Worm (Caenorhabditis elegans) whole organism, young adult: Measurements from ENCODE around the gene sre-1.

ENCODE experiments used
- D2030.7 ChIP-seq: fragments of 200-800 bp; sonication (Bioruptor generic); IDR thresholded peaks from 2 replicates; pipeline ENCODE4 v1.3.6; 2022; ENCODE audit warnings: missing genetic modification reagents, missing genetic modification characterization, missing compliant biosample characterization
- F22D6.2 ChIP-seq: sonication (generic microtip); optimal IDR thresholded peaks from 2 replicates; lab custom pipeline; 2016; ENCODE audit warnings: mild to moderate bottlenecking, missing genetic modification characterization, missing compliant biosample characterization
- F23B12.7 ChIP-seq: sonication (generic microtip); optimal IDR thresholded peaks from 2 replicates; lab custom pipeline; 2017; ENCODE audit warnings: missing genetic modification characterization, mild to moderate bottlenecking, missing compliant biosample characterization, antibody characterized with exemption, moderate library complexity; ENCODE audit not compliant: insufficient read depth
- F33H1.4 ChIP-seq: fragments of 200-800 bp; sonication (Bioruptor generic); IDR thresholded peaks from 2 replicates; pipeline ENCODE4 v1.3.6; 2022; ENCODE audit warnings: missing genetic modification reagents, missing genetic modification characterization, missing compliant biosample characterization
- F49E8.2 ChIP-seq: sonication (generic microtip); optimal IDR thresholded peaks from 3 replicates; lab custom pipeline; 2017; ENCODE audit warnings: missing genetic modification characterization, mild to moderate bottlenecking, missing compliant biosample characterization, antibody characterized with exemption, moderate library complexity; ENCODE audit not compliant: insufficient read depth
- F52B5.7 ChIP-seq: sonication (generic microtip); optimal IDR thresholded peaks from 2 replicates; lab custom pipeline; 2016; ENCODE audit warnings: mild to moderate bottlenecking, missing genetic modification characterization, missing compliant biosample characterization
- F55B11.4 ChIP-seq: sonication (generic microtip); optimal IDR thresholded peaks from 2 replicates; lab custom pipeline; 2016; ENCODE audit warnings: missing compliant biosample characterization, missing genetic modification characterization, borderline replicate concordance; ENCODE audit not compliant: insufficient read depth
- F57C9.4 ChIP-seq: sonication (generic microtip); optimal IDR thresholded peaks from 2 replicates; lab custom pipeline; 2017; ENCODE audit warnings: mild to moderate bottlenecking, missing genetic modification characterization, missing compliant biosample characterization
- Y53F4B.3 ChIP-seq: fragments of 200-800 bp; sonication (Bioruptor generic); IDR thresholded peaks from 2 replicates; pipeline ENCODE4 v1.3.6; 2022; ENCODE audit warnings: missing genetic modification reagents, missing genetic modification characterization, missing compliant biosample characterization
- ZK185.1 ChIP-seq: sonication (generic microtip); optimal IDR thresholded peaks from 2 replicates; lab custom pipeline; 2016; ENCODE audit warnings: mild to moderate bottlenecking, missing genetic modification characterization, missing compliant biosample characterization; ENCODE audit not compliant: poor library complexity, severe bottlenecking
- aptf-2 ChIP-seq: fragments of 200-800 bp; sonication (Bioruptor generic); conservative IDR thresholded peaks from 2 replicates; pipeline ENCODE4 v1.3.6; 2022; ENCODE audit warnings: missing genetic modification reagents, missing genetic modification characterization, missing compliant biosample characterization
- aptf-3 ChIP-seq: fragments of 200-800 bp; sonication (Bioruptor generic); IDR thresholded peaks from 2 replicates; pipeline ENCODE4 v1.3.6; 2022; ENCODE audit warnings: missing genetic modification characterization, missing compliant biosample characterization
- atf-7 ChIP-seq: sonication (generic microtip); optimal IDR thresholded peaks from 2 replicates; lab custom pipeline; 2017; ENCODE audit warnings: mild to moderate bottlenecking, missing genetic modification characterization, missing compliant biosample characterization
- bed-1 ChIP-seq: fragments of 200-800 bp; sonication (Bioruptor generic); IDR thresholded peaks from 2 replicates; pipeline ENCODE4 v1.3.6; 2022; ENCODE audit warnings: missing genetic modification reagents, missing genetic modification characterization, missing compliant biosample characterization
- ceh-27 ChIP-seq: fragments of 200-800 bp; sonication (Bioruptor generic); optimal IDR thresholded peaks from 2 replicates; lab custom pipeline; 2018; ENCODE audit warnings: mild to moderate bottlenecking, missing genetic modification characterization, moderate library complexity, missing compliant biosample characterization
- ceh-40 ChIP-seq: fragments of 200-800 bp; sonication (Bioruptor generic); IDR thresholded peaks from 2 replicates; pipeline ENCODE4 v1.3.6; 2022; ENCODE audit warnings: missing genetic modification characterization, missing compliant biosample characterization
- ceh-91 ChIP-seq: fragments of 200-800 bp; sonication (Bioruptor generic); IDR thresholded peaks from 2 replicates; pipeline ENCODE4 v1.3.6; 2022; ENCODE audit warnings: missing genetic modification reagents, missing genetic modification characterization, missing compliant biosample characterization
- chd-7 ChIP-seq: sonication (generic microtip); optimal IDR thresholded peaks from 2 replicates; lab custom pipeline; 2016; ENCODE audit warnings: mild to moderate bottlenecking, missing genetic modification characterization, moderate library complexity, missing compliant biosample characterization
- dpl-1 ChIP-seq: fragments of 150-350 bp; optimal IDR thresholded peaks from 2 replicates; lab custom pipeline; 2014; ENCODE audit warnings: missing biosample characterization, missing genetic modification reagents, missing genetic modification characterization
- efl-1 ChIP-seq: fragments of 150-350 bp; optimal IDR thresholded peaks from 2 replicates; lab custom pipeline; 2014; ENCODE audit warnings: missing biosample characterization, missing genetic modification reagents, missing genetic modification characterization
- egl-44 ChIP-seq: fragments of 200-800 bp; sonication (Bioruptor generic); IDR thresholded peaks from 2 replicates; pipeline ENCODE4 v1.3.6; 2022; ENCODE audit warnings: missing genetic modification reagents, missing genetic modification characterization, missing compliant biosample characterization
- ets-4 ChIP-seq: fragments of 200-800 bp; sonication (Bioruptor generic); optimal IDR thresholded peaks from 2 replicates; lab custom pipeline; 2018; ENCODE audit warnings: mild to moderate bottlenecking, missing genetic modification characterization, missing compliant biosample characterization
- him-1 ChIP-seq: sonication (generic microtip); optimal IDR thresholded peaks from 2 replicates; lab custom pipeline; 2016; ENCODE audit warnings: missing genotype, missing genetic modification reagents, missing genetic modification characterization, missing compliant biosample characterization
- hmg-20 ChIP-seq: fragments of 200-800 bp; sonication (Bioruptor generic); IDR thresholded peaks from 2 replicates; pipeline ENCODE4 v1.3.6; 2022; ENCODE audit warnings: missing genetic modification reagents, missing genetic modification characterization, missing compliant biosample characterization
- hsf-1 ChIP-seq: fragments of 200-800 bp; sonication (Bioruptor generic); IDR thresholded peaks from 2 replicates; pipeline ENCODE4 v1.3.6; 2022; ENCODE audit warnings: missing genetic modification reagents, missing genetic modification characterization, missing compliant biosample characterization
- lin-35 ChIP-seq, 3 experiments: fragments of 150-350 bp in 2 of 3; sonication (generic microtip) in 1 of 3; optimal IDR thresholded peaks; 2 replicates each; lab custom pipeline; 2014 to 2018; ENCODE audit warnings: missing biosample characterization in 3 of 3, missing genetic modification characterization in 3 of 3, missing genetic modification reagents in 3 of 3
- lsl-1 ChIP-seq: fragments of 200-800 bp; sonication (Bioruptor generic); optimal IDR thresholded peaks from 2 replicates; lab custom pipeline; 2018; ENCODE audit warnings: mild to moderate bottlenecking, missing genetic modification characterization, moderate library complexity, missing compliant biosample characterization
- madf-6 ChIP-seq: fragments of 200-800 bp; sonication (Bioruptor generic); IDR thresholded peaks from 2 replicates; pipeline ENCODE4 v1.3.6; 2022; ENCODE audit warnings: missing genetic modification reagents, missing genetic modification characterization, missing compliant biosample characterization
- madf-8 ChIP-seq: fragments of 200-800 bp; sonication (Bioruptor generic); conservative IDR thresholded peaks from 2 replicates; pipeline ENCODE4 v1.3.6; 2022; ENCODE audit warnings: missing genetic modification reagents, missing genetic modification characterization, missing compliant biosample characterization
- mel-28 ChIP-seq: sonication (generic microtip); optimal IDR thresholded peaks from 2 replicates; lab custom pipeline; 2016; ENCODE audit warnings: borderline replicate concordance, mild to moderate bottlenecking, missing genetic modification characterization, missing compliant biosample characterization
- nhr-80 ChIP-seq: sonication (generic microtip); optimal IDR thresholded peaks from 2 replicates; lab custom pipeline; 2016; ENCODE audit warnings: missing genetic modification characterization, missing compliant biosample characterization
- nhr-90 ChIP-seq: sonication (generic microtip); optimal IDR thresholded peaks from 2 replicates; lab custom pipeline; 2016; ENCODE audit warnings: missing genotype, mild to moderate bottlenecking, missing genetic modification characterization, missing compliant biosample characterization
- sea-2 ChIP-seq: fragments of 200-800 bp; sonication (Bioruptor generic); IDR thresholded peaks from 2 replicates; pipeline ENCODE4 v1.3.6; 2022; ENCODE audit warnings: missing genetic modification characterization, missing compliant biosample characterization
- tbx-9 ChIP-seq: sonication (generic microtip); optimal IDR thresholded peaks from 2 replicates; lab custom pipeline; 2016; ENCODE audit warnings: borderline replicate concordance, missing genetic modification characterization, inconsistent platforms, missing compliant biosample characterization
- xnd-1 ChIP-seq: sonication (generic microtip); optimal IDR thresholded peaks from 2 replicates; lab custom pipeline; 2016; ENCODE audit warnings: missing genotype, missing genetic modification reagents, missing genetic modification characterization, missing compliant biosample characterization
- zim-3 ChIP-seq: sonication (generic microtip); optimal IDR thresholded peaks from 2 replicates; lab custom pipeline; 2017; ENCODE audit warnings: mild to moderate bottlenecking, missing genetic modification characterization, moderate library complexity, missing compliant biosample characterization
- ztf-25 ChIP-seq: fragments of 200-800 bp; sonication (Bioruptor generic); IDR thresholded peaks from 2 replicates; pipeline ENCODE4 v1.3.6; 2022; ENCODE audit warnings: missing genetic modification reagents, missing genetic modification characterization, missing compliant biosample characterization
- ztf-28 ChIP-seq: fragments of 200-800 bp; sonication (Bioruptor generic); IDR thresholded peaks from 2 replicates; pipeline ENCODE4 v1.3.6; 2022; ENCODE audit warnings: missing genetic modification reagents, missing genetic modification characterization, missing compliant biosample characterization

The sre-1 gene

DNA sequence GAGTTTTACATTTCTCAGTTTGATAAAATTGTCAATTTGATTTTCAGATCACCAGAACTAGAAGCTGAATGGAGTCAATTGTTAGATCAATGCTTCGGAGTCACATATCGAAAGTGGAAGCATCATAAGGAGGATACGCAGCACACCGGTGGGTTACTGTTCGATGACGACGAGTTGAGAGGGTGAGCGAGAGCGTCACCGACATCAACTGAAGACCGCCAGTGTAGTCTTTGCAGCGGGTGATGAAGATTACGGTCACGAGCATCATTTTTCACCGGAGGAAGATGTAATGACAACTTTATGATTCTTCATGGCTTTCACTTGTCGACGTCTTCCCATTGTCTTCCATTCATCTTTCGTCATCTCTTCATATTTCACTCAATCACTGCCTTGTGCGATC lies 27.6 kb upstream of the sre-1 start, which contains the start of gene lin-26:
Gene lin-26 (plus strand): TSS at position 301 of the 400 bp plus-strand sequence.
- TF ChIP-seq aptf-2 (0 out of 2 replicates have a peak, but pooled peaks have one; percentile 9), ceh-40 (GFP tag; lab: Robert Waterston, UW) (no peak), bed-1 (no peak), ztf-28 (no peak)

DNA sequence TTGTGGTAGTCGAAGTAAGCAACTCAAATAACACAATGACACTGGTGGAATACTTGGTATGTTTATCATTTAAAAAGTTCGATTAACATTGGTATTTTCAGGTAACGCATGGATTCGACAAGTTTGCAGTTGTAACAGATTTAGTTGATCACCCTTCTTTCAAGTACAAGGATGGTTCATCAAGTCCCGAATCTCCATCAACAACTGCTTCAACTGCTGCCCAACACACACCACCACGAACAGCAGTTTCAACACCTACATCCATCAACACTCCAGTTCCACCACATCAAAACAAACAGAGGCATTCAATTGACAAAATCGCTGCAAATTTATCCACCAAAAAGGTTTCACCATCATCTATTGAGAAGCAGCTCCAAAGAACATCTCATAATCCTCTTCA lies 27.0 kb upstream of the sre-1 start:
- 0 out of 2 replicates have a peak, but pooled peaks have one; percentile 18 for TF ChIP-seq D2030.7
- no peak for TF ChIP-seq F57C9.4 (tag; lab: Kevin White, UChicago)

DNA sequence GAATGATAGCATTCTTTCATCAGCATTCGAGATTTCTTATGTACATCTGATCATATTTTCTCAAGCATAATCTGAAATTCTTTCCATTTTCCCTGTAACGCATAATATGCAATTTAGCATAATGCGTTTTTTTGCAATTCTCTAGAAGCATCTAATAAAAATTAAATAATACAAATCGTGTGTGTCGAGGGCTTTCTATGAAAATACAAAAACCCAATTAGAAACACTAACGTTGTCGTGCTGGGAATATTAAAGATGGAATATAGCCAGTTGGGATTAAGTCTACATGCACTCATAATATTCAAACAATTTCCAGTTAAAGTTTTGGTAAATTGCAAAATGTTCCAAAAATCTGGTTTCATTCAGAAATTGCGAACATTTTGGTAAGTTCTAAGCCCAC lies 24.9 kb upstream of the sre-1 start, which contains the start of gene F18A1.1:
Gene F18A1.1 (plus strand): TSS at position 301 of the 400 bp plus-strand sequence.
- TF ChIP-seq him-1 (tag; lab: Kevin White, UChicago) (no peak), sea-2 (no peak), aptf-2 (no peak), chd-7 (no peak), egl-44 (GFP tag; lab: Robert Waterston, UW) (no peak)

DNA sequence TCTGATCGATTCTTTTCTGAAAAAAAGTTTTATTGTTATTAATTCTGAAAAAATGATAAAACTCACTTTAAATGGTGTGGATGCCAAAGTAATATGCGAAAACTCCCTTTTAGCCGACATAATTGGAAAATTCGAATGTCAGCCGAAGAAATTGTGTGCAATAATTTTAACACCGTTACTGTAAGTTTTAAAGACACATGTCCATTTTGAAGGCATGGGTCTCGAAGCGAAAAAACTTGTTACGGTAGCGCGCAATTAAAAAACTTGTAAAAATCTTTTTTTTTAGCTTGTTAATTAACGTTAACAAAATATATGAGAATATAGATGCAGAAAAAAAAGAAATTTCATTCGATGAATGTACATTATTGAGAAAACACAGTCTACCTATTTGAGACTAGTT lies 19.1 kb upstream of the sre-1 start, which contains the start of gene pid-1:
Gene pid-1 (minus strand): TSS at position 173 of the 400 bp plus-strand sequence.
- TF ChIP-seq lsl-1 (GFP tag; lab: Kevin White, UChicago) = peak; percentile 90
- no peak for TF ChIP-seq aptf-2
- 0 out of 2 replicates have a peak, but pooled peaks have one; percentile 10 for TF ChIP-seq ceh-91 (GFP tag; lab: Robert Waterston, UW)
- no peak for TF ChIP-seq lin-35 (GFP tag; optimal IDR thresholded peaks at IDR 0.05; lab: Kevin White, UChicago)
- TF ChIP-seq xnd-1 (tag; lab: Kevin White, UChicago) = peak; percentile 76
- TF ChIP-seq F33H1.4 (GFP tag; lab: Robert Waterston, UW) = peak; percentile 84
- no peak for TF ChIP-seq F52B5.7
- TF ChIP-seq ZK185.1 = no peak
- TF ChIP-seq madf-8 (GFP tag; lab: Robert Waterston, UW) = peak; percentile 51
- TF ChIP-seq madf-6 = peak; percentile 68; the same call in 1 of the 2 replicates
- TF ChIP-seq him-1 (tag; lab: Kevin White, UChicago) = peak; percentile 61
- TF ChIP-seq efl-1 (GFP tag; lab: Kevin White, UChicago) = peak; percentile 6

DNA sequence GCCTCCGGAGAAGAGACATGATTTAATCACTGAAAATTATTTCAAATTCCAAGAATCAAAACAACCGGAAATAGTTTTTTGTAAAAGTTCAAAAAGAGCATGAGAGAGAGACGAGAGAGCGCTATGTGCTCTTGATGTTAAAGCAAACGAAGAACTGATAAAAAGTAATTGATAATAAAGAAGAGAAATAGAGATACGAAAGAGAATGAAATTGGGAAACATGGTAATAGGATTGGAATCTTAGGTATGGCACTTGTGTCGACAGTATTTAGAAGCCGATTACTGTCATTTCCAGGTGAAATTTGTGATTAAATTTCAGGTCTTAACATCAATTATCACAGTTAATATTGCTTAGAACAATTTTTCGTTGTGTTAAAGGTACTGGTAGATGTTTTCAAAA lies 15.6 kb upstream of the sre-1 start, which contains the start of gene nhx-2:
Gene nhx-2 (minus strand): TSS at position 29 of the 400 bp plus-strand sequence.
- TF ChIP-seq dpl-1 (GFP tag; lab: Kevin White, UChicago) (no peak), nhr-80 (tag; lab: Kevin White, UChicago) (peak; percentile 82)
- TF ChIP-seq, all 124 proteins: peak for 1

DNA sequence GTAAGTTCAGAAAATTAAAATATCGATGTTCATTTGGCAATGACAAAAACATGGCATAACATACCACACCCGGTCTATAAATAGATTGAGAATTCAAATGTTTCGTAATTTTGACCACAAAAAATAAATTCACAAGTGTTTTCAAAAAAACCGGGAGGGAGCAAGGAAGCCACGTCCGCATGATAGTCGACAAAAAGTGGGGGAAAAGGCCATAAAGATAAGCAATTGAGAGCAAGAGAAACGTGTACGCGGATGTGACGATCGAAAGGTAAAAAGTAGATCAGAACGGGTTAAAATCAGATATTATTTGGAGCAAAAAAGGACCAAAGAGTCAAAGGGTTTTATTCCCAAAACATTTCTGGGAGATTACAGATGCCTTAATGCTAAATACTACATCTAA lies 14.8 kb upstream of the sre-1 start:
- no peak for TF ChIP-seq ztf-25
- TF ChIP-seq atf-7 (tag; lab: Kevin White, UChicago) = no peak
- TF ChIP-seq nhr-80 (tag; lab: Kevin White, UChicago) = peak; percentile 62

DNA sequence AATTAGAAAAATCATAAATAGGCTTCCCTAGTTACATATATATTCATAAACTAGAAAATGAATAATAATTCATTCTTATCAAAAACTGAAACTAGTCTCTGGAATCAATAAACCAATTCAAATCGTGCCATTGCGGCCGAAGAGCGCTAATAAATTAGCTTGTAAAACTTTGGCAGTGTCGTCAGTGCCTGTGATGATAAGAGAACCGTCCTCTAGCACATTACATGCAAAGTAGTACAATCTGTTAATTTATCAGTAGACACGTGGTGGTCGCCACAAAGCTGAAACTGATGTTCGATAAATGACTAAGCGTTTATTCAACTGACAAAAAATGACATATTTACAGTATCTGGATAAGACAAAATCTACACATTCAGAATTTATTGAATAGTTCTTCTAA lies 13.9 kb upstream of the sre-1 start:
- TF ChIP-seq ets-4 (GFP tag; lab: Kevin White, UChicago) (peak; percentile 55), F22D6.2 (tag; lab: Kevin White, UChicago) (no peak), F23B12.7 (tag; lab: Kevin White, UChicago) (no peak), aptf-3 (GFP tag; lab: Robert Waterston, UW) (no peak), nhr-80 (tag; lab: Kevin White, UChicago) (peak; percentile 97), Y53F4B.3 (no peak), F55B11.4 (tag; lab: Kevin White, UChicago) (no peak), atf-7 (tag; lab: Kevin White, UChicago) (no peak), F49E8.2 (tag; lab: Kevin White, UChicago) (no peak), nhr-90 (tag; lab: Kevin White, UChicago) (no peak), zim-3 (tag; lab: Kevin White, UChicago) (no peak), ceh-27 (GFP tag; lab: Kevin White, UChicago) (no peak), tbx-9 (tag; lab: Kevin White, UChicago) (no peak), hsf-1 (GFP tag; lab: Robert Waterston, UW) (no peak), mel-28 (tag; lab: Kevin White, UChicago) (no peak), hmg-20 (no peak), aptf-2 (no peak)
